Worm (Caenorhabditis elegans) whole organism, L1 larva: ENCODE results near the gene pph-4.1.

Source experiments
- ceh-82 ChIP-seq, 3 experiments: fragments of 150-350 bp in 1 of 3; sonication (generic microtip) in 2 of 3; optimal IDR thresholded peaks; 2 replicates each; lab custom pipeline; 2014 to 2017; ENCODE audit warnings: missing biosample characterization in 3 of 3, missing genetic modification characterization in 3 of 3
- ceh-88 ChIP-seq: fragments of 200-800 bp; sonication (Bioruptor generic); IDR thresholded peaks from 2 replicates; pipeline ENCODE4 v1.3.6; 2022; ENCODE audit warnings: missing genetic modification characterization, missing compliant biosample characterization
- ces-1 ChIP-seq: fragments of 150-350 bp; optimal IDR thresholded peaks from 2 replicates; lab custom pipeline; 2014; ENCODE audit warnings: missing biosample characterization, missing genetic modification reagents, missing genetic modification characterization
- egl-27 ChIP-seq, 2 experiments: fragments of 150-350 bp in 1 of 2; sonication (generic microtip); optimal IDR thresholded peaks; 3 replicates each; lab custom pipeline; 2017 to 2018; ENCODE audit warnings: missing biosample characterization in 2 of 2, missing genetic modification characterization in 2 of 2, missing genetic modification reagents in 2 of 2
- fkh-10 ChIP-seq: sonication (generic microtip); optimal IDR thresholded peaks from 2 replicates; lab custom pipeline; 2017; ENCODE audit warnings: missing biosample characterization, missing genetic modification reagents, missing genetic modification characterization
- nhr-20 ChIP-seq: sonication (generic microtip); optimal IDR thresholded peaks from 2 replicates; lab custom pipeline; 2016; ENCODE audit warnings: mild to moderate bottlenecking, missing genetic modification characterization, missing compliant biosample characterization
- nhr-76 ChIP-seq: sonication (generic microtip); optimal IDR thresholded peaks from 2 replicates; lab custom pipeline; 2017; ENCODE audit warnings: missing biosample characterization, missing genetic modification characterization
- unc-130 ChIP-seq: fragments of 150-350 bp; optimal IDR thresholded peaks from 2 replicates; lab custom pipeline; 2017; ENCODE audit warnings: missing biosample characterization, missing genetic modification characterization, inconsistent platforms
- ztf-11 ChIP-seq, 2 experiments: sonication (generic microtip); optimal IDR thresholded peaks; 2 replicates each; lab custom pipeline; 2016 to 2017; ENCODE audit warnings: missing genetic modification characterization in 2 of 2, missing biosample characterization in 1 of 2, missing compliant biosample characterization in 1 of 2
- ztf-4 ChIP-seq: fragments of 150-350 bp; optimal IDR thresholded peaks from 2 replicates; lab custom pipeline; 2014; ENCODE audit warnings: missing biosample characterization, missing genetic modification characterization

- TF ChIP-seq nhr-20 (tag; lab: Kevin White, UChicago) (no peak), fkh-10 (no peak), ces-1 (no peak), ztf-11 (tag; optimal IDR thresholded peaks at IDR 0.05; lab: Kevin White, UChicago) (no peak), unc-130 (tag; lab: Kevin White, UChicago) (no peak), ceh-88 (GFP tag; lab: Robert Waterston, UW) (no peak), ceh-82 (tag; optimal IDR thresholded peaks at IDR 0.05; lab: Kevin White, UChicago) (no peak), egl-27 (tag; optimal IDR thresholded peaks at IDR 0.05; lab: Kevin White, UChicago) (no peak), nhr-76 (tag; lab: Kevin White, UChicago) (no peak), ztf-4 (tag; lab: Kevin White, UChicago) (no peak)
These were observed 16.9 kb downstream of the pph-4.1 start for ce11 chrIII:12334268-12334667.
